Fruit fly (Drosophila melanogaster) whole organism, prepupa: ENCODE data around the gene Or30a.

Experiments
- CG10631 ChIP-seq: fragments of 200-800 bp; sonication (Bioruptor generic); optimal IDR thresholded peaks from 2 replicates; lab custom pipeline; 2016; ENCODE audit warnings: missing biosample characterization, missing genetic modification characterization
- CG10669 ChIP-seq: fragments of 200-800 bp; sonication (Bioruptor generic); optimal IDR thresholded peaks from 3 replicates; lab custom pipeline; 2018; ENCODE audit warnings: missing biosample characterization, mild to moderate bottlenecking, missing genetic modification characterization, moderate library complexity
- CG11902 ChIP-seq: fragments of 200-800 bp; sonication (Bioruptor generic); optimal IDR thresholded peaks from 3 replicates; lab custom pipeline; 2016; ENCODE audit warnings: missing biosample characterization, missing genetic modification characterization
- CG34406 ChIP-seq: fragments of 200-800 bp; sonication (Bioruptor generic); optimal IDR thresholded peaks from 3 replicates; lab custom pipeline; 2016; ENCODE audit warnings: missing biosample characterization, missing genetic modification characterization
- CG4318 ChIP-seq: fragments of 200-800 bp; sonication (Bioruptor generic); optimal IDR thresholded peaks from 3 replicates; lab custom pipeline; 2017; ENCODE audit warnings: missing biosample characterization, mild to moderate bottlenecking, missing genetic modification characterization
- CG6808 ChIP-seq: fragments of 200-800 bp; sonication (Bioruptor generic); optimal IDR thresholded peaks from 3 replicates; lab custom pipeline; 2017; ENCODE audit warnings: missing biosample characterization, missing genetic modification characterization, mild to moderate bottlenecking, moderate library complexity, missing genetic modification reagents
- CG6854 ChIP-seq: fragments of 200-800 bp; sonication (Bioruptor generic); optimal IDR thresholded peaks from 2 replicates; lab custom pipeline; 2017; ENCODE audit warnings: missing biosample characterization, mild to moderate bottlenecking, missing genetic modification characterization
- CG7368 ChIP-seq: fragments of 200-800 bp; sonication (Bioruptor generic); optimal IDR thresholded peaks from 3 replicates; lab custom pipeline; 2016; ENCODE audit warnings: missing biosample characterization, missing genetic modification characterization
- Hr39 ChIP-seq: fragments of 200-800 bp; sonication (Bioruptor generic); optimal IDR thresholded peaks from 2 replicates; lab custom pipeline; 2016; ENCODE audit warnings: missing biosample characterization, missing genetic modification characterization
- Sox102F ChIP-seq: fragments of 200-800 bp; sonication (Bioruptor generic); optimal IDR thresholded peaks from 2 replicates; lab custom pipeline; 2016; ENCODE audit warnings: missing biosample characterization, mild to moderate bottlenecking, missing genetic modification characterization
- achi ChIP-seq: fragments of 200-800 bp; sonication (Bioruptor generic); optimal IDR thresholded peaks from 3 replicates; lab custom pipeline; 2016; ENCODE audit warnings: missing biosample characterization, missing genetic modification characterization
- dac ChIP-seq: fragments of 200-800 bp; sonication (Bioruptor generic); optimal IDR thresholded peaks from 2 replicates; lab custom pipeline; 2017; ENCODE audit warnings: missing biosample characterization, mild to moderate bottlenecking, missing genetic modification characterization
- esn ChIP-seq: fragments of 200-800 bp; sonication (Bioruptor generic); optimal IDR thresholded peaks from 2 replicates; lab custom pipeline; 2016; ENCODE audit warnings: missing biosample characterization, mild to moderate bottlenecking, missing genetic modification characterization, moderate library complexity
- vri ChIP-seq: fragments of 200-800 bp; sonication (Bioruptor generic); optimal IDR thresholded peaks from 3 replicates; lab custom pipeline; 2016; ENCODE audit warnings: missing biosample characterization, mild to moderate bottlenecking, missing genetic modification characterization

- TF ChIP-seq CG11902 (GFP tag; lab: Kevin White, UChicago) (no peak), Sox102F (GFP tag; lab: Kevin White, UChicago) (no peak), vri (GFP tag; lab: Kevin White, UChicago) (no peak), achi (GFP tag; lab: Kevin White, UChicago) (no peak), CG10631 (no peak), CG7368 (GFP tag; lab: Kevin White, UChicago) (no peak), esn (GFP tag; lab: Kevin White, UChicago) (no peak), CG6808 (no peak), CG34406 (no peak), dac (GFP tag; lab: Kevin White, UChicago) (no peak), CG4318 (no peak), CG6854 (GFP tag; lab: Kevin White, UChicago) (no peak), Hr39 (no peak), CG10669 (no peak)
Measured at dm6 chr2L:9082750-9083149, 28.9 kb upstream of the Or30a start.
